Worm (Caenorhabditis elegans) whole organism, young adult: ENCODE measurements around the gene memo-1.

Source experiments
- B0035.1 ChIP-seq: sonication (generic microtip); optimal IDR thresholded peaks from 2 replicates; lab custom pipeline; 2016; ENCODE audit warnings: missing genetic modification characterization, mild to moderate bottlenecking, missing compliant biosample characterization, missing genotype, missing genetic modification reagents
- B0336.3 ChIP-seq: fragments of 200-800 bp; sonication (Bioruptor generic); IDR thresholded peaks from 2 replicates; pipeline ENCODE4 v1.3.6; 2022; ENCODE audit warnings: missing genetic modification characterization, missing compliant biosample characterization
- C06A6.2 ChIP-seq: fragments of 200-800 bp; sonication (Bioruptor generic); conservative IDR thresholded peaks from 2 replicates; pipeline ENCODE4 v1.3.6; 2022; ENCODE audit warnings: missing genetic modification characterization, missing compliant biosample characterization
- C17E4.6 ChIP-seq: fragments of 200-800 bp; sonication (Bioruptor generic); IDR thresholded peaks from 2 replicates; pipeline ENCODE4 v1.3.6; 2022; ENCODE audit warnings: missing genetic modification reagents, missing genetic modification characterization, missing compliant biosample characterization
- D2030.7 ChIP-seq: fragments of 200-800 bp; sonication (Bioruptor generic); IDR thresholded peaks from 2 replicates; pipeline ENCODE4 v1.3.6; 2022; ENCODE audit warnings: missing genetic modification reagents, missing genetic modification characterization, missing compliant biosample characterization
- F22D6.2 ChIP-seq: sonication (generic microtip); optimal IDR thresholded peaks from 2 replicates; lab custom pipeline; 2016; ENCODE audit warnings: mild to moderate bottlenecking, missing genetic modification characterization, missing compliant biosample characterization
- F23B12.7 ChIP-seq: sonication (generic microtip); optimal IDR thresholded peaks from 2 replicates; lab custom pipeline; 2017; ENCODE audit warnings: missing genetic modification characterization, mild to moderate bottlenecking, missing compliant biosample characterization, antibody characterized with exemption, moderate library complexity; ENCODE audit not compliant: insufficient read depth
- F33H1.4 ChIP-seq: fragments of 200-800 bp; sonication (Bioruptor generic); IDR thresholded peaks from 2 replicates; pipeline ENCODE4 v1.3.6; 2022; ENCODE audit warnings: missing genetic modification reagents, missing genetic modification characterization, missing compliant biosample characterization
- F57A8.1 ChIP-seq: fragments of 200-800 bp; sonication (Bioruptor generic); optimal IDR thresholded peaks from 2 replicates; lab custom pipeline; 2018; ENCODE audit warnings: mild to moderate bottlenecking, missing genetic modification characterization, moderate library complexity, missing compliant biosample characterization
- F57C9.4 ChIP-seq: sonication (generic microtip); optimal IDR thresholded peaks from 2 replicates; lab custom pipeline; 2017; ENCODE audit warnings: mild to moderate bottlenecking, missing genetic modification characterization, missing compliant biosample characterization
- Y67H2A.10 ChIP-seq: fragments of 200-800 bp; sonication (Bioruptor generic); conservative IDR thresholded peaks from 2 replicates; pipeline ENCODE4 v1.3.6; 2022; ENCODE audit warnings: missing genetic modification reagents, missing genetic modification characterization, missing compliant biosample characterization
- Y79H2A.3 ChIP-seq: fragments of 200-800 bp; sonication (Bioruptor generic); conservative IDR thresholded peaks from 2 replicates; pipeline ENCODE4 v1.3.6; 2022; ENCODE audit warnings: missing genetic modification reagents, missing genetic modification characterization, missing compliant biosample characterization
- aptf-2 ChIP-seq: fragments of 200-800 bp; sonication (Bioruptor generic); conservative IDR thresholded peaks from 2 replicates; pipeline ENCODE4 v1.3.6; 2022; ENCODE audit warnings: missing genetic modification reagents, missing genetic modification characterization, missing compliant biosample characterization
- aptf-3 ChIP-seq: fragments of 200-800 bp; sonication (Bioruptor generic); IDR thresholded peaks from 2 replicates; pipeline ENCODE4 v1.3.6; 2022; ENCODE audit warnings: missing genetic modification characterization, missing compliant biosample characterization
- cebp-1 ChIP-seq, 2 experiments: fragments of 200-800 bp in 1 of 2; sonication (Bioruptor generic) in 1 of 2; sonication (generic microtip) in 1 of 2; IDR thresholded peaks in 1 of 2; optimal IDR thresholded peaks in 1 of 2; 2 replicates each; pipeline versions ENCODE4 v1.3.6 to Lab custom; 2017 to 2022; ENCODE audit warnings: missing compliant biosample characterization in 2 of 2, missing genetic modification characterization in 2 of 2, mild to moderate bottlenecking in 1 of 2, missing genetic modification reagents in 1 of 2, moderate library complexity in 1 of 2
- cebp-2 ChIP-seq: fragments of 200-800 bp; sonication (Bioruptor generic); IDR thresholded peaks from 2 replicates; pipeline ENCODE4 v1.3.6; 2022; ENCODE audit warnings: missing genetic modification characterization, missing compliant biosample characterization
- ceh-100 ChIP-seq: fragments of 200-800 bp; sonication (Bioruptor generic); IDR thresholded peaks from 2 replicates; pipeline ENCODE4 v1.3.6; 2022; ENCODE audit warnings: missing genetic modification reagents, missing genetic modification characterization, missing compliant biosample characterization
- ceh-27 ChIP-seq: fragments of 200-800 bp; sonication (Bioruptor generic); optimal IDR thresholded peaks from 2 replicates; lab custom pipeline; 2018; ENCODE audit warnings: mild to moderate bottlenecking, missing genetic modification characterization, moderate library complexity, missing compliant biosample characterization
- ceh-91 ChIP-seq: fragments of 200-800 bp; sonication (Bioruptor generic); IDR thresholded peaks from 2 replicates; pipeline ENCODE4 v1.3.6; 2022; ENCODE audit warnings: missing genetic modification reagents, missing genetic modification characterization, missing compliant biosample characterization
- chd-7 ChIP-seq: sonication (generic microtip); optimal IDR thresholded peaks from 2 replicates; lab custom pipeline; 2016; ENCODE audit warnings: mild to moderate bottlenecking, missing genetic modification characterization, moderate library complexity, missing compliant biosample characterization
- egl-18 ChIP-seq: fragments of 200-800 bp; sonication (Bioruptor generic); IDR thresholded peaks from 2 replicates; pipeline ENCODE4 v1.3.6; 2022; ENCODE audit warnings: missing genetic modification reagents, missing genetic modification characterization, missing compliant biosample characterization
- fkh-3 ChIP-seq: sonication (generic microtip); optimal IDR thresholded peaks from 2 replicates; lab custom pipeline; 2016; ENCODE audit warnings: mild to moderate bottlenecking, missing genetic modification characterization, missing compliant biosample characterization
- gei-17 ChIP-seq: fragments of 200-800 bp; sonication (Bioruptor generic); optimal IDR thresholded peaks from 2 replicates; lab custom pipeline; 2018; ENCODE audit warnings: mild to moderate bottlenecking, missing genetic modification characterization, missing compliant biosample characterization
- hmg-1.2 ChIP-seq: fragments of 200-800 bp; sonication (Bioruptor generic); IDR thresholded peaks from 2 replicates; pipeline ENCODE4 v1.3.6; 2022; ENCODE audit warnings: missing genetic modification reagents, missing genetic modification characterization, missing compliant biosample characterization
- hmg-20 ChIP-seq: fragments of 200-800 bp; sonication (Bioruptor generic); IDR thresholded peaks from 2 replicates; pipeline ENCODE4 v1.3.6; 2022; ENCODE audit warnings: missing genetic modification reagents, missing genetic modification characterization, missing compliant biosample characterization
- lag-1 ChIP-seq: fragments of 200-800 bp; sonication (Bioruptor generic); IDR thresholded peaks from 2 replicates; pipeline ENCODE4 v1.3.6; 2022; ENCODE audit warnings: missing genetic modification reagents, missing genetic modification characterization, missing compliant biosample characterization
- lin-26 ChIP-seq: fragments of 200-800 bp; sonication (Bioruptor generic); IDR thresholded peaks from 2 replicates; pipeline ENCODE4 v1.3.6; 2022; ENCODE audit warnings: missing genetic modification reagents, missing genetic modification characterization, missing compliant biosample characterization
- lin-35 ChIP-seq, 3 experiments: fragments of 150-350 bp in 2 of 3; sonication (generic microtip) in 1 of 3; optimal IDR thresholded peaks; 2 replicates each; lab custom pipeline; 2014 to 2018; ENCODE audit warnings: missing biosample characterization in 3 of 3, missing genetic modification characterization in 3 of 3, missing genetic modification reagents in 3 of 3
- lin-40 ChIP-seq: sonication (generic microtip); optimal IDR thresholded peaks from 2 replicates; lab custom pipeline; 2016; ENCODE audit warnings: missing genetic modification characterization, mild to moderate bottlenecking, missing compliant biosample characterization, missing genotype, missing genetic modification reagents
- lir-1 ChIP-seq: fragments of 200-800 bp; sonication (Bioruptor generic); conservative IDR thresholded peaks from 2 replicates; pipeline ENCODE4 v1.3.6; 2022; ENCODE audit warnings: missing genetic modification reagents, missing genetic modification characterization, missing compliant biosample characterization
- lsl-1 ChIP-seq: fragments of 200-800 bp; sonication (Bioruptor generic); optimal IDR thresholded peaks from 2 replicates; lab custom pipeline; 2018; ENCODE audit warnings: mild to moderate bottlenecking, missing genetic modification characterization, moderate library complexity, missing compliant biosample characterization
- madf-8 ChIP-seq: fragments of 200-800 bp; sonication (Bioruptor generic); conservative IDR thresholded peaks from 2 replicates; pipeline ENCODE4 v1.3.6; 2022; ENCODE audit warnings: missing genetic modification reagents, missing genetic modification characterization, missing compliant biosample characterization
- mes-4 ChIP-seq: sonication (generic microtip); optimal IDR thresholded peaks from 2 replicates; lab custom pipeline; 2016; ENCODE audit warnings: missing genotype, missing genetic modification characterization, missing compliant biosample characterization
- nfyb-1 ChIP-seq: fragments of 200-800 bp; sonication (Bioruptor generic); IDR thresholded peaks from 2 replicates; pipeline ENCODE4 v1.3.6; 2022; ENCODE audit warnings: missing genetic modification reagents, missing genetic modification characterization, missing compliant biosample characterization
- nhr-120 ChIP-seq: fragments of 200-800 bp; sonication (Bioruptor generic); IDR thresholded peaks from 2 replicates; pipeline ENCODE4 v1.3.6; 2022; ENCODE audit warnings: missing genetic modification characterization, missing compliant biosample characterization
- nhr-90 ChIP-seq: sonication (generic microtip); optimal IDR thresholded peaks from 2 replicates; lab custom pipeline; 2016; ENCODE audit warnings: missing genotype, mild to moderate bottlenecking, missing genetic modification characterization, missing compliant biosample characterization
- pbrm-1 ChIP-seq: fragments of 200-800 bp; sonication (Bioruptor generic); IDR thresholded peaks from 2 replicates; pipeline ENCODE4 v1.3.6; 2022; ENCODE audit warnings: missing genetic modification reagents, missing genetic modification characterization, missing compliant biosample characterization
- rec-8 ChIP-seq, 2 experiments: sonication (generic microtip); optimal IDR thresholded peaks; 2 replicates each; lab custom pipeline; 2016; ENCODE audit warnings: mild to moderate bottlenecking in 2 of 2, missing genetic modification characterization in 2 of 2, missing genetic modification reagents in 2 of 2, missing genotype in 2 of 2, missing biosample characterization in 1 of 2, missing compliant biosample characterization in 1 of 2, moderate library complexity in 1 of 2
- repo-1 ChIP-seq: sonication (generic microtip); optimal IDR thresholded peaks from 2 replicates; lab custom pipeline; 2017; ENCODE audit warnings: mild to moderate bottlenecking, missing genetic modification characterization, missing compliant biosample characterization
- snpc-1.1 ChIP-seq: sonication (generic microtip); optimal IDR thresholded peaks from 2 replicates; lab custom pipeline; 2017; ENCODE audit warnings: missing genetic modification characterization, mild to moderate bottlenecking, missing compliant biosample characterization, antibody characterized with exemption, moderate library complexity, missing genotype, missing genetic modification reagents; ENCODE audit not compliant: insufficient read depth
- snpc-4 ChIP-seq, 5 experiments: fragments of 150-350 bp in 1 of 5; sonication (generic microtip) in 4 of 5; optimal IDR thresholded peaks; 2 replicates each; lab custom pipeline; 2014 to 2018; ENCODE audit warnings: missing genetic modification characterization in 5 of 5, missing biosample characterization in 3 of 5, antibody characterized with exemption in 2 of 5, mild to moderate bottlenecking in 2 of 5, missing compliant biosample characterization in 2 of 5, missing genotype in 2 of 5, moderate library complexity in 2 of 5, missing genetic modification reagents in 1 of 5
- tbp1 ChIP-seq: fragments of 200-800 bp; sonication (Bioruptor generic); optimal IDR thresholded peaks from 2 replicates; lab custom pipeline; 2018; ENCODE audit warnings: mild to moderate bottlenecking, missing genetic modification characterization, missing compliant biosample characterization
- tlf-1 ChIP-seq: fragments of 200-800 bp; sonication (Bioruptor generic); optimal IDR thresholded peaks from 2 replicates; lab custom pipeline; 2018; ENCODE audit warnings: mild to moderate bottlenecking, missing genetic modification characterization, missing compliant biosample characterization
- ztf-6 ChIP-seq: fragments of 200-800 bp; sonication (Bioruptor generic); IDR thresholded peaks from 2 replicates; pipeline ENCODE4 v1.3.6; 2022; ENCODE audit warnings: missing genetic modification reagents, missing genetic modification characterization, missing compliant biosample characterization

memo-1 gene

DNA sequence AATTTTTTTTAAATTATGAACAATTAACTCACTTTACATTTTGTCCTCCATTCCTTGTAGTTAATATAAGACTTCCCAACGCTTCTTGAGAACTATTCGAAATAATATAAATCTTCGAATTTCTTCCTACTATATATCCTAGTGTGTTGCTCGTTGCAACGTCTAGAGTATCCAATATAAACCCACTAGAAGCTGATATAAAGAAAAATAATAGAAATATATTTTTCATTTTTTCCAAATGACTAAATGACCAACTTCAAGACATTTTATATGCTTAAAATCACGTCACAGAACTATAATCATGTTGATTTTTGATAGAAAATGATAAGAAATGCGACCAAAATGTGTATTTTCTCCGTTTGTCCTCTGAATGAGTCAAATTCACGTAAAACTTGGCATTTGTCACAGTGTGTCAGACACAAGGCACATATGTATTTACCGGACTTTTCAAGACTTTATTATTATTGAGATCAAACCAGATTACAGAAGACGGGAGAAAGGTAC is 16.1 kb upstream of the memo-1 start, which contains the start of gene C37C3.10:
C37C3.10 (minus strand) TSS at position 51 of the 504 bp plus-strand sequence.
- TF ChIP-seq tlf-1 (GFP tag; lab: Kevin White, UChicago) (no peak), F22D6.2 (tag; lab: Kevin White, UChicago) (no peak), aptf-2 (GFP tag; lab: Robert Waterston, UW) (no peak), aptf-3 (no peak), F57C9.4 (tag; lab: Kevin White, UChicago) (no peak), egl-18 (GFP tag; lab: Robert Waterston, UW) (no peak), chd-7 (no peak), lin-40 (no peak), Y79H2A.3 (GFP tag; lab: Robert Waterston, UW) (no peak), pbrm-1 (no peak), lag-1 (no peak), C17E4.6 (no peak), madf-8 (no peak), rec-8 (tag; optimal IDR thresholded peaks at IDR 0.05; lab: Kevin White, UChicago) (no peak), lsl-1 (GFP tag; lab: Kevin White, UChicago) (no peak), nhr-120 (no peak), ceh-91 (GFP tag; lab: Robert Waterston, UW) (no peak)

DNA sequence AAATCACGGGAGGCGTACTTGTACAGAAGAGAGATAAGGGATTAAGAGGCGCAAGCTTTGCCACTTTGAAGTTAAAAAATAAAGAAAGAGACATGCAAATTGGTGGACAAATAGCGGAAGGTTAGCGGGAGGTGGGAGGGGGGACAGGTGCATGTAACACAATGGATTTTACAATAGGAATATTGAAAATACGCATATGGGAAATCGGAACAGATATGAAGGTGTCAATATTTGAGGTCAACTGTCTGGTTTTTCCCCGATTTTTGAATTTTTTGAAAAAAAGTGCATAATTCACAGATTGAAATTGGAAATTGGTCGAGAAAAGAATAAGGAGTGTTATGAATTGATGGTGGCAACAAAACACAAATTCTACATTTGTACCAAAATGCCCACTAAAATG is 14.8 kb upstream of the memo-1 start, which contains the start of gene C37C3.17:
C37C3.17 (minus strand) TSS at position 101 of the 400 bp plus-strand sequence.
- no peak for TF ChIP-seq nhr-90 (tag; lab: Kevin White, UChicago)
- TF ChIP-seq ztf-6 (GFP tag; lab: Robert Waterston, UW): no peak
- TF ChIP-seq fkh-3: no peak
- TF ChIP-seq C06A6.2 (GFP tag; lab: Robert Waterston, UW): no peak
- TF ChIP-seq ceh-27 (GFP tag; lab: Kevin White, UChicago): no peak
- no peak for TF ChIP-seq lin-26 (GFP tag; lab: Robert Waterston, UW)
- TF ChIP-seq F57A8.1 (GFP tag; lab: Kevin White, UChicago): no peak
- no peak for TF ChIP-seq gei-17
- TF ChIP-seq cebp-2: no peak
- TF ChIP-seq lir-1: no peak
- TF ChIP-seq, all 124 proteins: peak for 0

DNA sequence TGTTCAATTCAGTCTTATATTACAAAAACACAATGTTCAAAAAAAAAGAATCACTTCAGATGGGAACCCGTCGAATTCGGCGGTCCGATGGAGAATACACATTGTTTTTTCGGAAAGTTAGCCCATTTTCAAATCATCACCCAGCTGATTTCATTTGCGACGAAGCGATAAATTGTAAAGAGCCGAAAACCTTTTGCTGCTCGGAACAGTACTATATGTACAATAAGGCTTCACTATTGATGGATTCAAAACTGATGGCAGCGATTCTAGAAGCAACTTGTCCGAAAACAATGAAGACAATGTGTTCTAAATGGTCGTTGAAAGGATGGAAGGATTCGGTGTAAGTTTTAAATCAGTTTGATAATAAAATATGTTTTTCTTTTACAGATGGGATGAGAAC is 11.0 kb upstream of the memo-1 start, which contains the start of gene C37C3.1:
C37C3.1 (plus strand) TSS at position 33 of the 400 bp plus-strand sequence.
- TF ChIP-seq ceh-100 (0 out of 2 replicates have a peak, but pooled peaks have one; percentile 35), B0336.3 (GFP tag; lab: Robert Waterston, UW) (peak; percentile 64; the same call in 1 of the 2 replicates), cebp-1 (GFP tag; IDR thresholded peaks at IDR 0.05; lab: Robert Waterston, UW) (0 out of 2 replicates have a peak, but pooled peaks have one; percentile 13), cebp-1 (tag; optimal IDR thresholded peaks at IDR 0.05; lab: Kevin White, UChicago) (peak; percentile 48), lin-40 (peak; percentile 3), D2030.7 (GFP tag; lab: Robert Waterston, UW) (0 out of 2 replicates have a peak, but pooled peaks have one; percentile 19), F23B12.7 (no peak), F33H1.4 (GFP tag; lab: Robert Waterston, UW) (peak; percentile 33; the same call in 1 of the 2 replicates), hmg-20 (GFP tag; lab: Robert Waterston, UW) (peak; percentile 70), hmg-1.2 (GFP tag; lab: Robert Waterston, UW) (0 out of 2 replicates have a peak, but pooled peaks have one; percentile 8), nfyb-1 (GFP tag; lab: Robert Waterston, UW) (peak; percentile 85), tlf-1 (GFP tag; lab: Kevin White, UChicago) (peak; percentile 57), mes-4 (tag; lab: Kevin White, UChicago) (peak; percentile 3), repo-1 (peak; percentile 85), B0035.1 (tag; lab: Kevin White, UChicago) (peak; percentile 15), Y67H2A.10 (GFP tag; lab: Robert Waterston, UW) (no peak), nhr-120 (0 out of 2 replicates have a peak, but pooled peaks have one; percentile 40), tbp1 (GFP tag; lab: Kevin White, UChicago) (peak; percentile 12), madf-8 (no peak), lin-35 (GFP tag; optimal IDR thresholded peaks at IDR 0.05; lab: Kevin White, UChicago) (peak in 1 of 3 experiments; percentile 3), snpc-4 (GFP tag; optimal IDR thresholded peaks at IDR 0.05; lab: Kevin White, UChicago) (peak; percentile 9), snpc-4 (tag; optimal IDR thresholded peaks at IDR 0.05; lab: Kevin White, UChicago) (peak in 2 of 4 experiments; percentile 24 to 39), snpc-1.1 (tag; lab: Kevin White, UChicago) (peak; percentile 1)
